Fruit fly (Drosophila melanogaster) whole organism, embryonic: ENCODE results near the gene CG34398.

ENCODE experiments used
- Abd-B ChIP-seq: fragments of 200-800 bp; sonication (Bioruptor generic); optimal IDR thresholded peaks from 2 replicates; lab custom pipeline; 2018; ENCODE audit warnings: missing biosample characterization, mild to moderate bottlenecking, missing genetic modification characterization, moderate library complexity
- Aef1 ChIP-seq: fragments of 200-800 bp; sonication (Bioruptor generic); IDR thresholded peaks from 3 replicates; pipeline ENCODE4 v1.3.6; 2022; ENCODE audit warnings: missing biosample characterization, missing genetic modification characterization
- Awh ChIP-seq: fragments of 200-800 bp; sonication (Bioruptor generic); IDR thresholded peaks from 2 replicates; pipeline ENCODE4, ENCODE4 v1.3.6; 2022; ENCODE audit warnings: missing biosample characterization, missing genetic modification characterization
- CG12236 ChIP-seq: fragments of 200-800 bp; sonication (Bioruptor generic); optimal IDR thresholded peaks from 2 replicates; lab custom pipeline; 2016; ENCODE audit warnings: missing biosample characterization, missing genetic modification characterization
- CG14441 ChIP-seq: fragments of 200-800 bp; sonication (Bioruptor generic); IDR thresholded peaks from 2 replicates; pipeline ENCODE4 v1.3.6; 2022; ENCODE audit warnings: missing biosample characterization, missing genetic modification characterization
- CG15601 ChIP-seq: fragments of 200-800 bp; sonication (Bioruptor generic); optimal IDR thresholded peaks from 3 replicates; lab custom pipeline; 2019; ENCODE audit warnings: missing biosample characterization, mild to moderate bottlenecking, missing genetic modification characterization, moderate library complexity
- CG1647 ChIP-seq: fragments of 200-800 bp; sonication (Bioruptor generic); optimal IDR thresholded peaks from 3 replicates; lab custom pipeline; 2016; ENCODE audit warnings: missing biosample characterization, missing genetic modification characterization
- CG17328 ChIP-seq: fragments of 200-800 bp; sonication (Bioruptor generic); IDR thresholded peaks from 2 replicates; pipeline ENCODE4 v1.3.6; 2022; ENCODE audit warnings: missing biosample characterization, missing genetic modification characterization
- CG17359 ChIP-seq: fragments of 200-800 bp; sonication (Bioruptor generic); optimal IDR thresholded peaks from 3 replicates; lab custom pipeline; 2018; ENCODE audit warnings: missing biosample characterization, mild to moderate bottlenecking, missing genetic modification characterization, moderate library complexity
- CG18476 ChIP-seq: fragments of 200-800 bp; sonication (Bioruptor generic); optimal IDR thresholded peaks from 2 replicates; lab custom pipeline; 2016; ENCODE audit warnings: missing biosample characterization, mild to moderate bottlenecking, missing genetic modification characterization
- CG30020 ChIP-seq: fragments of 200-800 bp; optimal IDR thresholded peaks from 2 replicates; lab custom pipeline; 2019; ENCODE audit warnings: missing biosample characterization, mild to moderate bottlenecking, missing genetic modification characterization, moderate library complexity
- CG6272 ChIP-seq: fragments of 200-800 bp; sonication (Bioruptor generic); IDR thresholded peaks from 2 replicates; pipeline ENCODE4 v1.3.6; 2022; ENCODE audit warnings: missing biosample characterization, missing genetic modification characterization
- CG8089 ChIP-seq: fragments of 200-800 bp; sonication (Bioruptor generic); optimal IDR thresholded peaks from 3 replicates; lab custom pipeline; 2016; ENCODE audit warnings: missing biosample characterization, missing genetic modification characterization
- CG8388 ChIP-seq: fragments of 200-800 bp; sonication (Bioruptor generic); optimal IDR thresholded peaks from 2 replicates; lab custom pipeline; 2019; ENCODE audit warnings: missing biosample characterization, mild to moderate bottlenecking, missing genetic modification characterization, moderate library complexity
- Camta ChIP-seq: fragments of 200-800 bp; sonication (Bioruptor generic); optimal IDR thresholded peaks from 2 replicates; lab custom pipeline; 2016; ENCODE audit warnings: missing biosample characterization, missing genetic modification characterization
- Deaf1 ChIP-seq: fragments of 200-800 bp; optimal IDR thresholded peaks from 3 replicates; lab custom pipeline; 2019; ENCODE audit warnings: missing biosample characterization, mild to moderate bottlenecking, missing genetic modification characterization, moderate library complexity
- Dref ChIP-seq: fragments of 200-800 bp; sonication (Bioruptor generic); IDR thresholded peaks from 2 replicates; pipeline ENCODE4 v1.3.6; 2022; ENCODE audit warnings: missing biosample characterization, missing genetic modification characterization
- ERR ChIP-seq: fragments of 200-800 bp; sonication (Bioruptor generic); optimal IDR thresholded peaks from 2 replicates; lab custom pipeline; 2016; ENCODE audit warnings: missing biosample characterization, missing genetic modification characterization
- Eip74EF ChIP-seq, 2 experiments: fragments of 200-800 bp in 1 of 2; fragments of >200 bp in 1 of 2; sonication (Bioruptor generic) in 1 of 2; optimal IDR thresholded peaks; 2 replicates each; lab custom pipeline; 2017 to 2019; ENCODE audit warnings: missing biosample characterization in 2 of 2, missing genetic modification characterization in 2 of 2, mild to moderate bottlenecking in 1 of 2, moderate library complexity in 1 of 2
- H2.0 ChIP-seq: fragments of 200-800 bp; sonication (Bioruptor generic); IDR thresholded peaks from 2 replicates; pipeline ENCODE4 v1.3.6; 2022; ENCODE audit warnings: missing biosample characterization, missing genetic modification characterization
- Max ChIP-seq: fragments of 200-800 bp; sonication (Bioruptor generic); optimal IDR thresholded peaks from 2 replicates; lab custom pipeline; 2016; ENCODE audit warnings: missing biosample characterization, mild to moderate bottlenecking, missing genetic modification characterization
- NC2β ChIP-seq: fragments of 200-800 bp; sonication (Bioruptor generic); optimal IDR thresholded peaks from 2 replicates; lab custom pipeline; 2016; ENCODE audit warnings: missing biosample characterization, missing genetic modification characterization
- NFAT ChIP-seq: fragments of 200-800 bp; sonication (Bioruptor generic); IDR thresholded peaks from 2 replicates; pipeline ENCODE4 v1.3.6; 2022; ENCODE audit warnings: missing biosample characterization, missing genetic modification characterization
- NK7.1 ChIP-seq: fragments of 200-800 bp; sonication (Bioruptor generic); optimal IDR thresholded peaks from 3 replicates; lab custom pipeline; 2016; ENCODE audit warnings: missing biosample characterization, missing genetic modification characterization
- Sin3A ChIP-seq: fragments of >200 bp; optimal IDR thresholded peaks from 2 replicates; lab custom pipeline; 2018
- abd-A ChIP-seq: fragments of 200-800 bp; sonication (Bioruptor generic); optimal IDR thresholded peaks from 3 replicates; lab custom pipeline; 2019; ENCODE audit warnings: missing biosample characterization, mild to moderate bottlenecking, missing genetic modification characterization, moderate library complexity
- bcd ChIP-seq: fragments of 200-800 bp; sonication (Bioruptor generic); optimal IDR thresholded peaks from 2 replicates; lab custom pipeline; 2017; ENCODE audit warnings: missing biosample characterization, mild to moderate bottlenecking, missing genetic modification characterization
- bowl ChIP-seq: fragments of 200-800 bp; sonication (Bioruptor generic); IDR thresholded peaks from 2 replicates; pipeline ENCODE4 v1.3.6; 2022; ENCODE audit warnings: missing biosample characterization, missing genetic modification characterization
- br ChIP-seq: fragments of >200 bp; optimal IDR thresholded peaks from 2 replicates; lab custom pipeline; 2017
- cad ChIP-seq: fragments of >200 bp; optimal IDR thresholded peaks from 2 replicates; lab custom pipeline; 2017; ENCODE audit warnings: missing biosample characterization, missing genetic modification characterization
- cas ChIP-seq: fragments of 200-800 bp; sonication (Bioruptor generic); IDR thresholded peaks from 2 replicates; pipeline ENCODE4 v1.3.6; 2022; ENCODE audit warnings: missing biosample characterization, missing genetic modification characterization
- ci ChIP-seq: fragments of 200-800 bp; sonication (Bioruptor generic); IDR thresholded peaks from 3 replicates; pipeline ENCODE4 v1.3.6; 2022; ENCODE audit warnings: missing biosample characterization, missing genetic modification characterization
- crol ChIP-seq: fragments of 200-800 bp; sonication (Bioruptor generic); IDR thresholded peaks from 2 replicates; pipeline ENCODE4 v1.3.6; 2022; ENCODE audit warnings: missing biosample characterization, missing genetic modification characterization
- cwo ChIP-seq: fragments of 200-800 bp; sonication (Bioruptor generic); optimal IDR thresholded peaks from 3 replicates; lab custom pipeline; 2017; ENCODE audit warnings: missing biosample characterization, missing genetic modification characterization, mild to moderate bottlenecking, moderate library complexity, missing genetic modification reagents
- da ChIP-seq: fragments of 200-800 bp; sonication (Bioruptor generic); optimal IDR thresholded peaks from 2 replicates; lab custom pipeline; 2016; ENCODE audit warnings: missing biosample characterization, missing genetic modification characterization
- eyg ChIP-seq: fragments of 200-800 bp; sonication (Bioruptor generic); optimal IDR thresholded peaks from 3 replicates; lab custom pipeline; 2016; ENCODE audit warnings: missing biosample characterization, missing genetic modification characterization
- fu2 ChIP-seq: fragments of 200-800 bp; sonication (Bioruptor generic); optimal IDR thresholded peaks from 2 replicates; lab custom pipeline; 2016; ENCODE audit warnings: missing biosample characterization, missing genetic modification characterization
- gce ChIP-seq: fragments of 200-800 bp; sonication (Bioruptor generic); IDR thresholded peaks from 3 replicates; pipeline ENCODE4 v1.3.6; 2022; ENCODE audit warnings: missing biosample characterization, missing genetic modification characterization
- gro ChIP-seq: fragments of 200-800 bp; sonication (Bioruptor generic); optimal IDR thresholded peaks from 2 replicates; lab custom pipeline; 2016; ENCODE audit warnings: missing biosample characterization, missing genetic modification characterization
- h ChIP-seq: fragments of >200 bp; optimal IDR thresholded peaks from 2 replicates; lab custom pipeline; 2017
- ind ChIP-seq: fragments of 200-800 bp; sonication (Bioruptor generic); optimal IDR thresholded peaks from 3 replicates; lab custom pipeline; 2016; ENCODE audit warnings: missing biosample characterization, missing genetic modification characterization
- jing ChIP-seq: fragments of 200-800 bp; sonication (Bioruptor generic); optimal IDR thresholded peaks from 2 replicates; lab custom pipeline; 2018; ENCODE audit warnings: missing biosample characterization, mild to moderate bottlenecking, missing genetic modification characterization
- lbe ChIP-seq: fragments of 200-800 bp; sonication (Bioruptor generic); optimal IDR thresholded peaks from 2 replicates; lab custom pipeline; 2016; ENCODE audit warnings: missing biosample characterization, mild to moderate bottlenecking, missing genetic modification characterization
- lov ChIP-seq, 2 experiments: fragments of 200-800 bp in 1 of 2; fragments of >200 bp in 1 of 2; sonication (Bioruptor generic) in 1 of 2; IDR thresholded peaks in 1 of 2; optimal IDR thresholded peaks in 1 of 2; 2 replicates in 1 of 2; 3 replicates in 1 of 2; pipeline versions ENCODE4 v1.3.6 to Lab custom; 2017 to 2022; ENCODE audit warnings: missing biosample characterization in 1 of 2, missing genetic modification characterization in 1 of 2
- maf-S ChIP-seq: fragments of 200-800 bp; sonication (Bioruptor generic); optimal IDR thresholded peaks from 2 replicates; lab custom pipeline; 2016; ENCODE audit warnings: missing biosample characterization, missing genetic modification characterization
- oc ChIP-seq: fragments of 200-800 bp; sonication (Bioruptor generic); optimal IDR thresholded peaks from 2 replicates; lab custom pipeline; 2018; ENCODE audit warnings: missing biosample characterization, mild to moderate bottlenecking, missing genetic modification characterization, moderate library complexity
- odd ChIP-seq: fragments of 200-800 bp; sonication (Bioruptor generic); optimal IDR thresholded peaks from 2 replicates; lab custom pipeline; 2017; ENCODE audit warnings: missing biosample characterization, mild to moderate bottlenecking, missing genetic modification characterization
- pho ChIP-seq: fragments of 200-800 bp; sonication (Bioruptor generic); optimal IDR thresholded peaks from 2 replicates; lab custom pipeline; 2016; ENCODE audit warnings: missing biosample characterization, missing genetic modification characterization
- sima ChIP-seq: fragments of 200-800 bp; sonication (Bioruptor generic); optimal IDR thresholded peaks from 2 replicates; lab custom pipeline; 2016; ENCODE audit warnings: missing biosample characterization, missing genetic modification characterization
- sqz ChIP-seq: fragments of 200-800 bp; sonication (Bioruptor generic); optimal IDR thresholded peaks from 3 replicates; lab custom pipeline; 2018; ENCODE audit warnings: missing biosample characterization, mild to moderate bottlenecking, missing genetic modification characterization
- tup ChIP-seq: fragments of 200-800 bp; sonication (Bioruptor generic); optimal IDR thresholded peaks from 2 replicates; lab custom pipeline; 2016; ENCODE audit warnings: missing biosample characterization, mild to moderate bottlenecking, missing genetic modification characterization, moderate library complexity
- yki ChIP-seq: fragments of >200 bp; optimal IDR thresholded peaks from 3 replicates; lab custom pipeline; 2018
- z ChIP-seq: fragments of 200-800 bp; sonication (Bioruptor generic); IDR thresholded peaks from 3 replicates; pipeline ENCODE4 v1.3.6; 2022; ENCODE audit warnings: missing biosample characterization, missing genetic modification characterization

Gene CG34398

dm6 chr2L:8860767-8861166 lies 37.8 kb upstream of the CG34398 start (continued):
- TF ChIP-seq maf-S (GFP tag; lab: Kevin White, UChicago) (no peak), da (no peak), Sin3A (lab: Kevin White, UChicago) (no peak), z (0 out of 3 replicates have a peak, but pooled peaks have one; percentile 13), H2.0 (GFP tag; lab: Robert Waterston, UW) (peak; percentile 48), CG1647 (GFP tag; lab: Kevin White, UChicago) (peak; percentile 46), CG17328 (GFP tag; lab: Robert Waterston, UW) (peak; percentile 73), ind (GFP tag; lab: Kevin White, UChicago) (peak; percentile 67), NK7.1 (no peak), Abd-B (GFP tag; lab: Kevin White, UChicago) (peak; percentile 56), Deaf1 (tag; lab: Kevin White, UChicago) (no peak), abd-A (tag; lab: Kevin White, UChicago) (no peak), crol (GFP tag; lab: Robert Waterston, UW) (peak; percentile 73), odd (GFP tag; lab: Kevin White, UChicago) (peak; percentile 49), sqz (GFP tag; lab: Kevin White, UChicago) (peak; percentile 45), Awh (peak; percentile 73), Dref (GFP tag; lab: Robert Waterston, UW) (no peak), bcd (GFP tag; lab: Kevin White, UChicago) (peak; percentile 66), CG18476 (GFP tag; lab: Kevin White, UChicago) (peak; percentile 46), br (lab: Kevin White, UChicago) (no peak), CG17359 (tag; lab: Kevin White, UChicago) (peak; percentile 78), yki (lab: Kevin White, UChicago) (no peak), CG14441 (GFP tag; lab: Robert Waterston, UW) (peak; percentile 58), ci (GFP tag; lab: Robert Waterston, UW) (peak; percentile 84), CG12236 (GFP tag; lab: Kevin White, UChicago) (no peak), bowl (no peak), h (lab: Kevin White, UChicago) (no peak), lbe (GFP tag; lab: Kevin White, UChicago) (no peak), cad (no peak), CG8089 (GFP tag; lab: Kevin White, UChicago) (no peak), oc (tag; lab: Kevin White, UChicago) (peak; percentile 48), lov (optimal IDR thresholded peaks at IDR 0.05; lab: Kevin White, UChicago) (no peak), lov (GFP tag; IDR thresholded peaks at IDR 0.05; lab: Robert Waterston, UW) (peak; percentile 82; the same call in 2 of the 3 replicates), jing (GFP tag; lab: Kevin White, UChicago) (peak; percentile 28), CG15601 (tag; lab: Kevin White, UChicago) (peak; percentile 59), cwo (GFP tag; lab: Kevin White, UChicago) (peak; percentile 38), Aef1 (GFP tag; lab: Robert Waterston, UW) (peak; percentile 62; the same call in 2 of the 3 replicates), eyg (GFP tag; lab: Kevin White, UChicago) (no peak), Max (peak; percentile 13), gce (GFP tag; lab: Robert Waterston, UW) (peak; percentile 69; the same call in 2 of the 3 replicates), CG6272 (GFP tag; lab: Robert Waterston, UW) (peak; percentile 68), CG30020 (peak; percentile 19), Camta (GFP tag; lab: Kevin White, UChicago) (no peak), fu2 (no peak), CG8388 (peak; percentile 57), cas (GFP tag; lab: Robert Waterston, UW) (no peak), pho (GFP tag; lab: Kevin White, UChicago) (no peak), sima (GFP tag; lab: Kevin White, UChicago) (no peak), NC2β (peak; percentile 9), ERR (GFP tag; lab: Kevin White, UChicago) (no peak), Eip74EF (GFP tag; optimal IDR thresholded peaks at IDR 0.05; lab: Kevin White, UChicago) (peak in 1 of 2 experiments; percentile 62), NFAT (GFP tag; lab: Robert Waterston, UW) (0 out of 2 replicates have a peak, but pooled peaks have one; percentile 39), gro (GFP tag; lab: Kevin White, UChicago) (no peak), tup (GFP tag; lab: Kevin White, UChicago) (peak; percentile 15)
